Worm (Caenorhabditis elegans): ENCODE results near the gene T05A8.11.

T05A8.11 gene

ce11 chrII:2726774-2727173, 1.3 kb upstream of the T05A8.11 start:
- TF ChIP-seq B0261.1 (tag; optimal IDR thresholded peaks at IDR 0.05) (no peak), pbrm-1 (GFP tag; IDR thresholded peaks at IDR 0.05) (no peak), nhr-90 (tag; optimal IDR thresholded peaks at IDR 0.05) (no peak), B0035.1 (tag; optimal IDR thresholded peaks at IDR 0.05) (no peak), nfya-1 (tag; optimal IDR thresholded peaks at IDR 0.05; ENCODE audit: borderline replicate concordance, insufficient read depth) (no peak), rpc-1 (optimal IDR thresholded peaks at IDR 0.05) (no peak), rpc-1 (tag; optimal IDR thresholded peaks at IDR 0.05) (no peak), sptf-2 (GFP tag; optimal IDR thresholded peaks at IDR 0.05) (no peak), lin-40 (tag; optimal IDR thresholded peaks at IDR 0.05) (no peak), lin-54 (GFP tag; optimal IDR thresholded peaks at IDR 0.05) (no peak), ccch-3 (GFP tag; optimal IDR thresholded peaks at IDR 0.05) (no peak), madf-8 (GFP tag; conservative IDR thresholded peaks at IDR 0.05) (no peak), fkh-3 (tag; optimal IDR thresholded peaks at IDR 0.05) (no peak), cebp-1 (GFP tag; IDR thresholded peaks at IDR 0.05) (no peak), cebp-1 (tag; optimal IDR thresholded peaks at IDR 0.05) (no peak), athp-1 (tag; optimal IDR thresholded peaks at IDR 0.05) (no peak), mxl-1 (tag; optimal IDR thresholded peaks at IDR 0.05) (no peak), C17E4.6 (GFP tag; IDR thresholded peaks at IDR 0.05) (no peak), lin-35 (GFP tag; optimal IDR thresholded peaks at IDR 0.05) (no peak)

- TF ChIP-seq sptf-2 (GFP tag; optimal IDR thresholded peaks at IDR 0.05) (no peak), tbp1 (GFP tag; optimal IDR thresholded peaks at IDR 0.05) (peak; percentile 63), F52B5.7 (tag; optimal IDR thresholded peaks at IDR 0.05) (no peak), rpc-1 (optimal IDR thresholded peaks at IDR 0.05) (no peak), rpc-1 (tag; optimal IDR thresholded peaks at IDR 0.05) (peak; percentile 32), zfh-2 (GFP tag; conservative IDR thresholded peaks at IDR 0.05) (peak; percentile 52), hmg-20 (GFP tag; IDR thresholded peaks at IDR 0.05) (no peak)
Observed at ce11 chrII:2721992-2722391, 3.5 kb downstream of the T05A8.11 start.

- TF ChIP-seq zfh-2 (GFP tag; conservative IDR thresholded peaks at IDR 0.05) (peak; percentile 81), hmg-1.2 (GFP tag; IDR thresholded peaks at IDR 0.05) (no peak), egrh-3 (GFP tag; IDR thresholded peaks at IDR 0.05) (peak; percentile 74; the same call in 1 of the 2 replicates), mcd-1 (GFP tag; IDR thresholded peaks at IDR 0.05) (0 out of 2 replicates have a peak, but pooled peaks have one; percentile 10), rpc-1 (optimal IDR thresholded peaks at IDR 0.05) (no peak), rpc-1 (tag; optimal IDR thresholded peaks at IDR 0.05) (no peak)
Observed at ce11 chrII:2719212-2719611, 6.2 kb downstream of the T05A8.11 start.

- 0 out of 2 replicates have a peak, but pooled peaks have one; percentile 26 for TF ChIP-seq zfh-2 (GFP tag; conservative IDR thresholded peaks at IDR 0.05)
- TF ChIP-seq fkh-3 (tag; optimal IDR thresholded peaks at IDR 0.05) = no peak
Observed at ce11 chrII:2717335-2717734, 8.1 kb downstream of the T05A8.11 start, which contains the start of gene T05A8.3. Gene T05A8.3 (minus strand): TSS chrII:2717435.

- TF ChIP-seq B0019.2 (GFP tag; conservative IDR thresholded peaks at IDR 0.05) (no peak), rcor-1 (GFP tag; IDR thresholded peaks at IDR 0.05) (no peak)
Observed at ce11 chrII:2710919-2711318, 14.5 kb downstream of the T05A8.11 start, which contains the start of gene T05A8.2. Gene T05A8.2 (minus strand): TSS chrII:2711019.

- TF ChIP-seq F57C9.4 (tag; optimal IDR thresholded peaks at IDR 0.05) (no peak), attf-6 (GFP tag; IDR thresholded peaks at IDR 0.05) (no peak), ama-1 (optimal IDR thresholded peaks at IDR 0.05) (no peak), ama-1 (GFP tag; optimal IDR thresholded peaks at IDR 0.05) (no peak), ceh-91 (GFP tag; IDR thresholded peaks at IDR 0.05) (no peak), hmg-20 (GFP tag; IDR thresholded peaks at IDR 0.05) (no peak), let-526 (GFP tag; IDR thresholded peaks at IDR 0.05) (no peak), ztf-18 (tag; optimal IDR thresholded peaks at IDR 0.05) (no peak)
Observed at ce11 chrII:2709942-2710341, 15.5 kb downstream of the T05A8.11 start, which contains the start of gene T05A8.1. Gene T05A8.1 (minus strand): TSS chrII:2710042.
